Fruit fly (Drosophila melanogaster): Measurements from ENCODE around the gene Past1.

Past1 gene

DNA sequence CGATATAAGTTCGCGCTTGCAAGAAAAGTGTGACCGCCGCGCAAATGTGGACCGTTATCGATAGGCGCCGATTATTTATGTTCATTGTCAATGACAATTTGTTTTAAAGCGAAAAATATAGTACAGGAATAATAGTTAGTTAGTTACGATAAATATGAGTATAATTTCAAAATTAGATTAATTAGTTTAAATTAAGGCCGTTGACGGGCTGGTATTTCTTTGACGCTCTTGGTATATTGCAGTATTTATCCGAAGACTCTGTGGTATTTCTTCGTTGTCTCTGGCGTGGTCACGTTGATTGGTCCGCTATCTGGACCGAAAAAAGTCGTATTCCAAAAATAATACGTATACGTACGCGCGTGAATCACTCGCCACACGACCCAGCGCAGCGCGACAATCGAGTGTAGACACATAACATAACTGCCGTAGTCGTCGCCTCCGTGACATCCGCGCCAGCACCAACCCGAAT, 483 bp downstream of the Past1 start:
- TF ChIP-seq CG30020 (tag; optimal IDR thresholded peaks at IDR 0.05) (peak; percentile 48), cg (GFP tag; optimal IDR thresholded peaks at IDR 0.05) (no peak), CG7372 (GFP tag; IDR thresholded peaks at IDR 0.05) (peak; percentile 53; the same call in 1 of the 2 replicates), CG17829 (tag; optimal IDR thresholded peaks at IDR 0.05) (peak; percentile 28), knrl (GFP tag; IDR thresholded peaks at IDR 0.05; ENCODE audit: partially characterized antibody) (peak; percentile 60), Doc3 (GFP tag; IDR thresholded peaks at IDR 0.05; ENCODE audit: partially characterized antibody) (peak; percentile 50; the same call in 1 of the 3 replicates), MESR4 (GFP tag; optimal IDR thresholded peaks at IDR 0.05) (peak; percentile 94), pzg (GFP tag; optimal IDR thresholded peaks at IDR 0.05) (peak; percentile 87), E2f2 (GFP tag; IDR thresholded peaks at IDR 0.05) (peak; percentile 95), stwl (tag; optimal IDR thresholded peaks at IDR 0.05) (peak; percentile 64), CG13287 (GFP tag; IDR thresholded peaks at IDR 0.05; ENCODE audit: partially characterized antibody) (peak; percentile 71), CG12071 (GFP tag; optimal IDR thresholded peaks at IDR 0.05) (peak; percentile 7), gfzf (GFP tag; optimal IDR thresholded peaks at IDR 0.05) (peak; percentile 86), HmgZ (tag; optimal IDR thresholded peaks at IDR 0.05) (peak; percentile 45), BEAF-32 (GFP tag; optimal IDR thresholded peaks at IDR 0.05) (peak; percentile 78), trem (tag; optimal IDR thresholded peaks at IDR 0.05) (peak; percentile 78), CG4730 (GFP tag; IDR thresholded peaks at IDR 0.05) (no peak), Sry-δ (GFP tag; optimal IDR thresholded peaks at IDR 0.05) (peak; percentile 57), CG14860 (GFP tag; IDR thresholded peaks at IDR 0.05; ENCODE audit: partially characterized antibody) (peak; percentile 46; the same call in 2 of the 3 replicates), CG1024 (GFP tag; IDR thresholded peaks at IDR 0.05) (no peak), CG8944 (GFP tag; optimal IDR thresholded peaks at IDR 0.05) (no peak), sob (GFP tag; IDR thresholded peaks at IDR 0.05) (0 out of 2 replicates have a peak, but pooled peaks have one; percentile 9), CoRest (tag; optimal IDR thresholded peaks at IDR 0.05) (peak; percentile 24), Mad (GFP tag; optimal IDR thresholded peaks at IDR 0.05) (peak; percentile 1), Taf1 (GFP tag; IDR thresholded peaks at IDR 0.05) (no peak), Ets65A (GFP tag) (peak; percentile 25), grau (tag; optimal IDR thresholded peaks at IDR 0.05) (peak; percentile 21), row (GFP tag; IDR thresholded peaks at IDR 0.05) (0 out of 3 replicates have a peak, but pooled peaks have one; percentile 12), gce (GFP tag; IDR thresholded peaks at IDR 0.05) (no peak), phol (tag; optimal IDR thresholded peaks at IDR 0.05) (peak; percentile 40), Fer1 (GFP tag; optimal IDR thresholded peaks at IDR 0.05) (peak; percentile 47), Asciz (GFP tag; optimal IDR thresholded peaks at IDR 0.05) (no peak), CG2712 (tag; optimal IDR thresholded peaks at IDR 0.05) (peak; percentile 30), Myb (GFP tag; optimal IDR thresholded peaks at IDR 0.05) (peak; percentile 47), CG1602 (GFP tag; optimal IDR thresholded peaks at IDR 0.05) (no peak), Lhr (GFP tag; optimal IDR thresholded peaks at IDR 0.05) (peak; percentile 74), CG10267 (tag; optimal IDR thresholded peaks at IDR 0.05) (peak; percentile 59), tap (tag; optimal IDR thresholded peaks at IDR 0.05) (no peak), CG2116 (GFP tag; optimal IDR thresholded peaks at IDR 0.05) (peak; percentile 70), org-1 (GFP tag; optimal IDR thresholded peaks at IDR 0.05) (no peak), pho (GFP tag; optimal IDR thresholded peaks at IDR 0.05) (peak; percentile 22), Fer3 (tag; optimal IDR thresholded peaks at IDR 0.05) (no peak), CG18262 (tag; optimal IDR thresholded peaks at IDR 0.05) (peak; percentile 5), amos (GFP tag; IDR thresholded peaks at IDR 0.05; ENCODE audit: partially characterized antibody) (peak; percentile 53), CG15601 (tag; optimal IDR thresholded peaks at IDR 0.05) (peak; percentile 40), Hr78 (GFP tag; optimal IDR thresholded peaks at IDR 0.05) (peak in 1 of 2 experiments; percentile 25), CG17361 (GFP tag; IDR thresholded peaks at IDR 0.05) (peak; percentile 23; the same call in 1 of the 3 replicates), sr (GFP tag; IDR thresholded peaks at IDR 0.05) (no peak), nerfin-2 (GFP tag; IDR thresholded peaks at IDR 0.05; ENCODE audit: partially characterized antibody) (no peak)

All from whole organism, embryonic.